Fruit fly (Drosophila melanogaster) whole organism, prepupa: ENCODE measurements around the gene CG15728.

Experiments used
- Blimp-1 ChIP-seq: fragments of 200-800 bp; sonication (Bioruptor generic); optimal IDR thresholded peaks from 3 replicates; lab custom pipeline; 2017; ENCODE audit warnings: missing biosample characterization, missing genetic modification characterization, mild to moderate bottlenecking, moderate library complexity, missing genetic modification reagents
- CG10631 ChIP-seq: fragments of 200-800 bp; sonication (Bioruptor generic); optimal IDR thresholded peaks from 2 replicates; lab custom pipeline; 2016; ENCODE audit warnings: missing biosample characterization, missing genetic modification characterization
- CG10669 ChIP-seq: fragments of 200-800 bp; sonication (Bioruptor generic); optimal IDR thresholded peaks from 3 replicates; lab custom pipeline; 2018; ENCODE audit warnings: missing biosample characterization, mild to moderate bottlenecking, missing genetic modification characterization, moderate library complexity
- CG11762 ChIP-seq: fragments of 200-800 bp; sonication (Bioruptor generic); optimal IDR thresholded peaks from 3 replicates; lab custom pipeline; 2016; ENCODE audit warnings: missing biosample characterization, missing genetic modification characterization; ENCODE audit not compliant: insufficient read depth
- CG11902 ChIP-seq: fragments of 200-800 bp; sonication (Bioruptor generic); optimal IDR thresholded peaks from 3 replicates; lab custom pipeline; 2016; ENCODE audit warnings: missing biosample characterization, missing genetic modification characterization
- CG15336 ChIP-seq: fragments of 200-800 bp; sonication (Bioruptor generic); IDR thresholded peaks from 2 replicates; pipeline ENCODE4 v1.3.6; 2022; ENCODE audit warnings: missing biosample characterization, missing genetic modification characterization
- CG1621 ChIP-seq: fragments of 200-800 bp; sonication (Bioruptor generic); optimal IDR thresholded peaks from 3 replicates; lab custom pipeline; 2018; ENCODE audit warnings: missing biosample characterization, mild to moderate bottlenecking, missing genetic modification characterization
- CG31627 ChIP-seq: fragments of 200-800 bp; sonication (Bioruptor generic); optimal IDR thresholded peaks from 3 replicates; lab custom pipeline; 2016; ENCODE audit warnings: missing biosample characterization, missing genetic modification characterization
- CG32006 ChIP-seq: fragments of 200-800 bp; sonication (Bioruptor generic); optimal IDR thresholded peaks from 3 replicates; lab custom pipeline; 2017; ENCODE audit warnings: missing biosample characterization, mild to moderate bottlenecking, missing genetic modification characterization
- CG34406 ChIP-seq: fragments of 200-800 bp; sonication (Bioruptor generic); optimal IDR thresholded peaks from 3 replicates; lab custom pipeline; 2016; ENCODE audit warnings: missing biosample characterization, missing genetic modification characterization
- CG4318 ChIP-seq: fragments of 200-800 bp; sonication (Bioruptor generic); optimal IDR thresholded peaks from 3 replicates; lab custom pipeline; 2017; ENCODE audit warnings: missing biosample characterization, mild to moderate bottlenecking, missing genetic modification characterization
- CG6276 ChIP-seq: fragments of 200-800 bp; sonication (Bioruptor generic); optimal IDR thresholded peaks from 2 replicates; lab custom pipeline; 2017; ENCODE audit warnings: missing biosample characterization, mild to moderate bottlenecking, missing genetic modification characterization
- CG6792 ChIP-seq: fragments of 200-800 bp; sonication (Bioruptor generic); optimal IDR thresholded peaks from 3 replicates; lab custom pipeline; 2016; ENCODE audit warnings: missing biosample characterization, missing genetic modification characterization
- CG6808 ChIP-seq: fragments of 200-800 bp; sonication (Bioruptor generic); optimal IDR thresholded peaks from 3 replicates; lab custom pipeline; 2017; ENCODE audit warnings: missing biosample characterization, missing genetic modification characterization, mild to moderate bottlenecking, moderate library complexity, missing genetic modification reagents
- CG7368 ChIP-seq: fragments of 200-800 bp; sonication (Bioruptor generic); optimal IDR thresholded peaks from 3 replicates; lab custom pipeline; 2016; ENCODE audit warnings: missing biosample characterization, missing genetic modification characterization
- CG8119 ChIP-seq: fragments of 200-800 bp; sonication (Bioruptor generic); IDR thresholded peaks from 3 replicates; pipeline ENCODE4 v1.3.6; 2022; ENCODE audit warnings: missing biosample characterization, missing genetic modification characterization
- CG8319 ChIP-seq: fragments of 200-800 bp; sonication (Bioruptor generic); optimal IDR thresholded peaks from 3 replicates; lab custom pipeline; 2016; ENCODE audit warnings: missing biosample characterization, missing genetic modification characterization
- Eip75B ChIP-seq: fragments of 200-800 bp; sonication (Bioruptor generic); optimal IDR thresholded peaks from 3 replicates; lab custom pipeline; 2016; ENCODE audit warnings: missing biosample characterization, missing genetic modification characterization
- Eip78C ChIP-seq: fragments of 200-800 bp; sonication (Bioruptor generic); peaks from one replicate; lab custom pipeline; 2016; ENCODE audit warnings: missing biosample characterization, missing genetic modification characterization
- Eip93F ChIP-seq: fragments of 200-800 bp; sonication (Bioruptor generic); optimal IDR thresholded peaks from 2 replicates; lab custom pipeline; 2016; ENCODE audit warnings: missing biosample characterization, mild to moderate bottlenecking, missing genetic modification characterization
- Ets21C ChIP-seq: fragments of 200-800 bp; sonication (Bioruptor generic); optimal IDR thresholded peaks from 3 replicates; lab custom pipeline; 2016; ENCODE audit warnings: missing biosample characterization, missing genetic modification characterization
- Ets96B ChIP-seq: fragments of 200-800 bp; optimal IDR thresholded peaks from 2 replicates; lab custom pipeline; 2019; ENCODE audit warnings: missing biosample characterization, mild to moderate bottlenecking, missing genetic modification characterization, moderate library complexity
- Gug ChIP-seq: fragments of 200-800 bp; sonication (Bioruptor generic); IDR thresholded peaks from 2 replicates; pipeline ENCODE4 v1.3.6; 2022; ENCODE audit warnings: missing biosample characterization, missing genetic modification characterization
- Hr38 ChIP-seq: sonication (Bioruptor generic); optimal IDR thresholded peaks from 2 replicates; lab custom pipeline; 2016; ENCODE audit warnings: missing biosample characterization, missing genetic modification characterization
- Hr4 ChIP-seq: fragments of 200-800 bp; sonication (Bioruptor generic); optimal IDR thresholded peaks from 3 replicates; lab custom pipeline; 2016; ENCODE audit warnings: missing biosample characterization, missing genetic modification characterization
- Lpt ChIP-seq: fragments of 200-800 bp; sonication (Bioruptor generic); optimal IDR thresholded peaks from 3 replicates; lab custom pipeline; 2016; ENCODE audit warnings: missing biosample characterization, missing genetic modification characterization
- Met ChIP-seq: fragments of 200-800 bp; sonication (Bioruptor generic); optimal IDR thresholded peaks from 3 replicates; lab custom pipeline; 2016; ENCODE audit warnings: missing biosample characterization, missing genetic modification characterization
- OdsH ChIP-seq: fragments of 200-800 bp; sonication (Bioruptor generic); optimal IDR thresholded peaks from 3 replicates; lab custom pipeline; 2016; ENCODE audit warnings: missing biosample characterization, missing genetic modification characterization
- Smox ChIP-seq: fragments of 200-800 bp; sonication (Bioruptor generic); optimal IDR thresholded peaks from 3 replicates; lab custom pipeline; 2016; ENCODE audit warnings: missing biosample characterization, missing genetic modification characterization
- Sox102F ChIP-seq: fragments of 200-800 bp; sonication (Bioruptor generic); optimal IDR thresholded peaks from 2 replicates; lab custom pipeline; 2016; ENCODE audit warnings: missing biosample characterization, mild to moderate bottlenecking, missing genetic modification characterization
- Sox14 ChIP-seq: fragments of 200-800 bp; sonication (Bioruptor generic); optimal IDR thresholded peaks from 3 replicates; lab custom pipeline; 2016; ENCODE audit warnings: missing biosample characterization, missing genetic modification characterization
- Sox15 ChIP-seq: fragments of 200-800 bp; sonication (Bioruptor generic); optimal IDR thresholded peaks from 3 replicates; lab custom pipeline; 2016; ENCODE audit warnings: missing biosample characterization, missing genetic modification characterization
- acj6 ChIP-seq: fragments of 200-800 bp; sonication (Bioruptor generic); optimal IDR thresholded peaks from 3 replicates; lab custom pipeline; 2016; ENCODE audit warnings: missing biosample characterization, missing genetic modification characterization
- eg ChIP-seq: fragments of 200-800 bp; sonication (Bioruptor generic); IDR thresholded peaks from 3 replicates; pipeline ENCODE4 v1.3.6; 2022; ENCODE audit warnings: missing biosample characterization, missing genetic modification characterization
- fd59A ChIP-seq: fragments of 200-800 bp; sonication (Bioruptor generic); optimal IDR thresholded peaks from 2 replicates; lab custom pipeline; 2017; ENCODE audit warnings: missing biosample characterization, mild to moderate bottlenecking, missing genetic modification characterization, missing genetic modification reagents
- fkh ChIP-seq: fragments of 200-800 bp; sonication (Bioruptor generic); optimal IDR thresholded peaks from 3 replicates; lab custom pipeline; 2017; ENCODE audit warnings: missing biosample characterization, mild to moderate bottlenecking, missing genetic modification characterization, moderate library complexity
- lz ChIP-seq: fragments of 200-800 bp; sonication (Bioruptor generic); optimal IDR thresholded peaks from 3 replicates; lab custom pipeline; 2016; ENCODE audit warnings: missing biosample characterization, missing genetic modification characterization
- net ChIP-seq: fragments of 200-800 bp; sonication (Bioruptor generic); optimal IDR thresholded peaks from 3 replicates; lab custom pipeline; 2016; ENCODE audit warnings: missing biosample characterization, missing genetic modification characterization
- pdm3 ChIP-seq: fragments of 200-800 bp; sonication (Bioruptor generic); optimal IDR thresholded peaks from 3 replicates; lab custom pipeline; 2016; ENCODE audit warnings: missing biosample characterization, missing genetic modification characterization
- salr ChIP-seq, 2 experiments: fragments of 200-800 bp; sonication (Bioruptor generic); optimal IDR thresholded peaks; 3 replicates each; lab custom pipeline; 2016 to 2018; ENCODE audit warnings: missing biosample characterization in 2 of 2, missing genetic modification characterization in 2 of 2, mild to moderate bottlenecking in 1 of 2
- topi ChIP-seq: fragments of 200-800 bp; sonication (Bioruptor generic); optimal IDR thresholded peaks from 3 replicates; lab custom pipeline; 2016; ENCODE audit warnings: missing biosample characterization, missing genetic modification characterization

CG15728 gene

DNA sequence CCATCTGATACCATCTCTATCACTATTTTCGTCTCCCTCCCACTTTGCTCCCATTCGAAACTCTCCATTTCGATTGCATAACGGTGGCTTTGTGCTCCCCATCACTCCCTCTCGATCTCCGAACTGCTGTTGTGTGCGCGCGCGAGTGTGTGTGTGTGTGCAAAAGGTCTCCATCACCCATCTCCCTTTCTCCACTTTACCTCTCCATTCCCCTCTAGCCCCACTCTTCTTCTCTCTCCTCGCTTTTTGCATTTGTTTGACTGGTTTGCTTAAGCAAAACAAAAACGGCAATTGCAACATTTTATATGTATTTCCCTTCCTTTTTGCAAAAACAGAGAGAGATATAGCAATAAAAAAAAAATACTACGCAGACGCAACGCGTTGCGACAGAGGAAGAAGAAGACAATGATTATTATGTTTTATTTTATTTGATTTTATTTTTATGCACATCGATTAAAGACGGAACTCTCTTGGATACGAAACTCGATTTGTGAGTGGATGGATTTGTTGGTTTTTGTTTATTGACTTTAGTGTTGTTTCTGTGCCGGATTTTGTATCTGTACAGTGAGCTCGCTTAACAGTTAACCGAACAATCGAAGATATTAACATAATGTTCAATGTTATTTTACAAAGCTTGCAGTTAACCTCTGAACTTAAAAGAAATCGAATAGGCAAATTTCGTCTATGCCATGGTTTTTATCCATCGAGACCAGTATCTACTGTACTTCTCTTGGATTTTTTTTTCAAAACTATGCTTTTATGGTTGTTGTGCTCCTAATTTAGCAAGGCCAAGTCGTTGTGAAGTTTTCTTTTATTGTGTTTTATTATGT, 45.8 kb downstream of the CG15728 start (continued):
- TF ChIP-seq CG4318, result peak; percentile 45
- TF ChIP-seq CG10669 (GFP tag; lab: Kevin White, UChicago), result peak; percentile 72
- TF ChIP-seq OdsH (GFP tag; lab: Kevin White, UChicago), result peak; percentile 81
- peak; percentile 74 for TF ChIP-seq CG31627 (GFP tag; lab: Kevin White, UChicago)
- TF ChIP-seq Eip78C (GFP tag; lab: Kevin White, UChicago), result peak; percentile 93
- TF ChIP-seq CG8319 (GFP tag; lab: Kevin White, UChicago), result no peak
- peak; percentile 50 for TF ChIP-seq Ets96B (tag; lab: Kevin White, UChicago)
- no peak for TF ChIP-seq Hr38 (GFP tag; lab: Kevin White, UChicago)
- peak; percentile 76 for TF ChIP-seq CG6276
- TF ChIP-seq topi, result peak; percentile 78
- peak; percentile 84 for TF ChIP-seq CG15336 (GFP tag; lab: Robert Waterston, UW)

DNA sequence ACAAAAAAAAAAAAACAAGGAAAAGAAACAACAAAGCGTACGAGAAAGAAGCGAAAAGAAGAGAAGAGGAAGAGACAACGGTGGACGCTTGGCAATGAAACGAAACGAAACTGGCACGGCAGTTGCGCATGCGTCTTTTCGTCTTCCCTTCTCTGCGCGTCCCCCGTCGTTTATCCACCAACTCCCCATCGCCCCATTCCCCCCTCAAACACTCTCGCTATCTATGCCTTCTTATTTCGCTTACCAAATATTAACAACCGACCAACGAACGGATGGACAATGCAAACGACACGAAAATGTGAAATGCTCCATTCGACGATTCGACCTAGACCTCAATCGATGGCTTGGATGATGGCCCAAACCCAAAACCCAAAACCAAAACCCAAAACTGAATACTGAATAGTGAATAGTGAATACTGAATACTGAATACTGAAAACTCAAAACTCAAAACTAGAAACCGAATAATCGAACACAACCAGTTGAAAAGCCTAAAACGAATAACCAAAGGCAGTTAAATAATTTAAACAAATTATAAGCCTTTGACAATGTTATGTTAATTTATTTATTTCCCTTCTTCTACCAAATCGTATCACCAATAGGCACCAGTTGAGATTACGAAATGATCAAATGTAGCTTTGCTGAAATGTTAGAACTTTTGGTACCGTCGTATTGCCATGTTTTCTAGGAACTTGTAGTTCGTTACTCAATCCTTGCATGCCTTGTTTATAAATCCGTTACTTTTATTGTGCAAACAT, 46.6 kb downstream of the CG15728 start:
- no peak for TF ChIP-seq CG6792 (GFP tag; lab: Kevin White, UChicago)
- TF ChIP-seq Blimp-1, result peak; percentile 2

DNA sequence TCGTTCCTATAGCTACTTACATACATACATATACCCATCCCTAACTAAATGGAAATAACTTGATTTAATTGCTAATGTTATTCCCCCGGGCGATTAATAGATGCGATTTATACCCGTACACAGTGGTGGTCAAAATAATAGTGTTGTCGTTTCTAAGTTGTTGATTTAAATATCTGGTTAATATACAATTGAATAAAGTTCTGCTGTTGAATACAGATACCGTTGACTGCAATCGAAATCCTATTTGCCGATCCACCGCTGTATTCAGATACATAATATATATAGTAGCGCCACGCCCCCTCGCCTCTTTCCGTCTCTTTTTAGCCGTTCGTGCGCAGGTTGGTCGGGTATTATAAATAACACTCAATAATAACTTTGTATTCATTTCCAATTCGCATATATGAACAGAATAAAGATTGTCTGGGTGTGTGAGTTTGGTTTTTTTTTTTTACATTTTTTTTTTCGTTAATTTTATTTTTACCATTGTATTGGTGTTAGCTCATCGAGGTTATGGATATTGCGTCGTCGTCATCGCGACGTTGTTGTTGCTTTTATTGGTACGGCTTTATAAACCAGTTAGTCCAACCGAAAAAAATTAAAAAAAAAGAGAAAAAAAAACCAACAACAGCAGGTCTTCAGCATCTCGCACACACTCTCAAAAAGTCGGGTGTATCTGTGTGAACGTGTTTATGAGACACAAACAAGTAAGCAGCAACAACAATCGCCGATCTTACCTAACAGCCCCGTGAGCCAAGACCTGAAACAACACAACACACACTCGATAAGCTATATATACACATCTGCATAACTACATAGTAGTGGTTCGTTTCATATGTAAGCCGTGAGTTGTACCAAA, 48.5 kb downstream of the CG15728 start:
- TF ChIP-seq eg (GFP tag; lab: Robert Waterston, UW) (peak; percentile 44), Sox102F (peak; percentile 62), CG4318 (no peak), CG31627 (GFP tag; lab: Kevin White, UChicago) (peak; percentile 24), Eip93F (GFP tag; lab: Kevin White, UChicago) (peak; percentile 45), acj6 (GFP tag; lab: Kevin White, UChicago) (peak; percentile 8), CG6276 (peak; percentile 31), CG6792 (GFP tag; lab: Kevin White, UChicago) (no peak), lz (no peak), Ets21C (GFP tag; lab: Kevin White, UChicago) (no peak), fkh (GFP tag; lab: Kevin White, UChicago) (peak; percentile 43), salr (GFP tag; optimal IDR thresholded peaks at IDR 0.05; lab: Kevin White, UChicago) (no peak), Met (GFP tag; lab: Kevin White, UChicago) (peak; percentile 14), Gug (GFP tag; lab: Robert Waterston, UW) (0 out of 2 replicates have a peak, but pooled peaks have one; percentile 12), Blimp-1 (peak; percentile 35), CG8119 (peak; percentile 60; the same call in 2 of the 3 replicates), net (peak; percentile 26), CG1621 (tag; lab: Kevin White, UChicago) (peak; percentile 57), Lpt (GFP tag; lab: Kevin White, UChicago) (peak; percentile 37), CG34406 (GFP tag; lab: Kevin White, UChicago) (no peak), Sox15 (GFP tag; lab: Kevin White, UChicago) (no peak), fd59A (no peak), CG6808 (GFP tag; lab: Kevin White, UChicago) (peak; percentile 87), CG32006 (GFP tag; lab: Kevin White, UChicago) (no peak), pdm3 (peak; percentile 29), CG8319 (GFP tag; lab: Kevin White, UChicago) (no peak), OdsH (GFP tag; lab: Kevin White, UChicago) (no peak), CG7368 (GFP tag; lab: Kevin White, UChicago) (no peak), Hr38 (GFP tag; lab: Kevin White, UChicago) (no peak), CG10631 (GFP tag; lab: Kevin White, UChicago) (peak; percentile 38), Sox14 (no peak), Hr4 (GFP tag; lab: Kevin White, UChicago) (peak; percentile 11), CG11762 (GFP tag; lab: Kevin White, UChicago) (no peak), Eip75B (GFP tag; lab: Kevin White, UChicago) (peak; percentile 36), Smox (GFP tag; lab: Kevin White, UChicago) (peak; percentile 17), CG11902 (GFP tag; lab: Kevin White, UChicago) (no peak)
